Worm (Caenorhabditis elegans) whole organism, L2 larva: ENCODE results near the gene vps-53.

Source experiments
- C34F6.9 ChIP-seq: fragments of 150-350 bp; optimal IDR thresholded peaks from 2 replicates; lab custom pipeline; 2014; ENCODE audit warnings: missing biosample characterization, missing genetic modification characterization
- F13H6.1 ChIP-seq: sonication (generic microtip); optimal IDR thresholded peaks from 2 replicates; lab custom pipeline; 2016; ENCODE audit warnings: missing genetic modification characterization, missing compliant biosample characterization
- R02D3.7 ChIP-seq: fragments of 150-350 bp; optimal IDR thresholded peaks from 2 replicates; lab custom pipeline; 2014; ENCODE audit warnings: missing biosample characterization, missing genetic modification characterization
- Y55F3AM.14 ChIP-seq: fragments of 200-800 bp; sonication (Bioruptor generic); optimal IDR thresholded peaks from 2 replicates; lab custom pipeline; 2018; ENCODE audit warnings: mild to moderate bottlenecking, missing genetic modification characterization, missing compliant biosample characterization
- ZK546.5 ChIP-seq: sonication (generic microtip); optimal IDR thresholded peaks from 2 replicates; lab custom pipeline; 2017; ENCODE audit warnings: missing biosample characterization, missing genetic modification characterization
- alr-1 ChIP-seq: fragments of 150-350 bp; optimal IDR thresholded peaks from 2 replicates; lab custom pipeline; 2014; ENCODE audit warnings: missing biosample characterization, missing genetic modification characterization
- ama-1 ChIP-seq: fragments of 150-350 bp; optimal IDR thresholded peaks from 2 replicates; lab custom pipeline; 2018; ENCODE audit warnings: inconsistent platforms
- blmp-1 ChIP-seq: sonication (generic microtip); optimal IDR thresholded peaks from 2 replicates; lab custom pipeline; 2017; ENCODE audit warnings: missing genetic modification characterization, mild to moderate bottlenecking, missing compliant biosample characterization, antibody characterized with exemption, moderate library complexity; ENCODE audit not compliant: insufficient read depth
- ceh-82 ChIP-seq: fragments of 150-350 bp; optimal IDR thresholded peaks from 2 replicates; lab custom pipeline; 2014; ENCODE audit warnings: missing biosample characterization, missing genetic modification characterization
- crh-2 ChIP-seq: sonication (generic microtip); optimal IDR thresholded peaks from 2 replicates; lab custom pipeline; 2017; ENCODE audit warnings: missing biosample characterization, missing genetic modification characterization
- egl-27 ChIP-seq: sonication (generic microtip); optimal IDR thresholded peaks from 3 replicates; lab custom pipeline; 2017; ENCODE audit warnings: missing biosample characterization, missing genetic modification reagents, missing genetic modification characterization
- elt-1 ChIP-seq: fragments of 150-350 bp; optimal IDR thresholded peaks from 2 replicates; lab custom pipeline; 2014; ENCODE audit warnings: missing biosample characterization, missing genetic modification characterization
- fos-1 ChIP-seq: fragments of 150-350 bp; optimal IDR thresholded peaks from 2 replicates; lab custom pipeline; 2014; ENCODE audit warnings: missing biosample characterization, missing genetic modification characterization
- gmeb-1 ChIP-seq: fragments of 150-350 bp; optimal IDR thresholded peaks from 2 replicates; lab custom pipeline; 2014; ENCODE audit warnings: missing biosample characterization, missing genetic modification characterization
- lin-11 ChIP-seq: fragments of 150-350 bp; sonication (generic microtip); optimal IDR thresholded peaks from 2 replicates; lab custom pipeline; 2014; ENCODE audit warnings: missing biosample characterization, missing genetic modification characterization, inconsistent platforms, mixed read lengths
- lin-39 ChIP-seq: fragments of 150-350 bp; optimal IDR thresholded peaks from 2 replicates; lab custom pipeline; 2014; ENCODE audit warnings: missing biosample characterization, missing genetic modification reagents, missing genetic modification characterization
- lsy-2 ChIP-seq, 2 experiments: fragments of 150-350 bp in 1 of 2; sonication (generic microtip) in 1 of 2; optimal IDR thresholded peaks; 2 replicates each; lab custom pipeline; 2014 to 2017; ENCODE audit warnings: missing biosample characterization in 2 of 2, missing genetic modification characterization in 2 of 2
- mab-5 ChIP-seq: fragments of 150-350 bp; optimal IDR thresholded peaks from 2 replicates; lab custom pipeline; 2014; ENCODE audit warnings: missing biosample characterization, missing genetic modification characterization
- mbf-1 ChIP-seq: sonication (generic microtip); optimal IDR thresholded peaks from 2 replicates; lab custom pipeline; 2017; ENCODE audit warnings: missing biosample characterization, missing genetic modification characterization
- nhr-11 ChIP-seq: fragments of 150-350 bp; optimal IDR thresholded peaks from 2 replicates; lab custom pipeline; 2014; ENCODE audit warnings: missing biosample characterization, missing genetic modification characterization
- nhr-12 ChIP-seq: fragments of 150-350 bp; optimal IDR thresholded peaks from 2 replicates; lab custom pipeline; 2014; ENCODE audit warnings: missing biosample characterization, missing genetic modification characterization
- nhr-129 ChIP-seq: fragments of 150-350 bp; optimal IDR thresholded peaks from 2 replicates; lab custom pipeline; 2014; ENCODE audit warnings: missing biosample characterization, missing genetic modification characterization
- nhr-21 ChIP-seq: fragments of 150-350 bp; optimal IDR thresholded peaks from 2 replicates; lab custom pipeline; 2014; ENCODE audit warnings: missing biosample characterization, missing genetic modification characterization
- nhr-23 ChIP-seq: fragments of 150-350 bp; optimal IDR thresholded peaks from 2 replicates; lab custom pipeline; 2014; ENCODE audit warnings: missing biosample characterization, missing genetic modification reagents, missing genetic modification characterization
- nhr-6 ChIP-seq: fragments of 150-350 bp; optimal IDR thresholded peaks from 2 replicates; lab custom pipeline; 2014; ENCODE audit warnings: missing biosample characterization, missing genetic modification characterization
- nhr-77 ChIP-seq: fragments of 150-350 bp; optimal IDR thresholded peaks from 2 replicates; lab custom pipeline; 2014; ENCODE audit warnings: missing biosample characterization, missing genetic modification characterization
- skn-1 ChIP-seq: sonication (generic microtip); optimal IDR thresholded peaks from 2 replicates; lab custom pipeline; 2017; ENCODE audit warnings: missing biosample characterization, missing genetic modification characterization
- sma-3 ChIP-seq: sonication (generic microtip); optimal IDR thresholded peaks from 2 replicates; lab custom pipeline; 2016; ENCODE audit warnings: missing genetic modification reagents, missing genetic modification characterization, missing compliant biosample characterization
- sma-9 ChIP-seq, 2 experiments: fragments of 150-350 bp in 1 of 2; sonication (generic microtip) in 1 of 2; optimal IDR thresholded peaks; 2 replicates each; lab custom pipeline; 2014 to 2016; ENCODE audit warnings: missing genetic modification characterization in 2 of 2, mild to moderate bottlenecking in 1 of 2, missing biosample characterization in 1 of 2, missing compliant biosample characterization in 1 of 2, missing genetic modification reagents in 1 of 2, moderate library complexity in 1 of 2
- unc-55 ChIP-seq: fragments of 150-350 bp; sonication (generic microtip); optimal IDR thresholded peaks from 3 replicates; lab custom pipeline; 2014; ENCODE audit warnings: missing biosample characterization, missing genetic modification reagents, missing genetic modification characterization
- unc-62 ChIP-seq: fragments of 150-350 bp; optimal IDR thresholded peaks from 2 replicates; lab custom pipeline; 2014; ENCODE audit warnings: missing biosample characterization, missing genetic modification reagents, missing genetic modification characterization
- ztf-1 ChIP-seq: fragments of 200-800 bp; sonication (Bioruptor generic); conservative IDR thresholded peaks from 2 replicates; pipeline ENCODE4 v1.3.6; 2022; ENCODE audit warnings: missing genetic modification characterization, missing compliant biosample characterization
- ztf-11 ChIP-seq: sonication (generic microtip); optimal IDR thresholded peaks from 2 replicates; lab custom pipeline; 2017; ENCODE audit warnings: missing biosample characterization, missing genetic modification characterization

vps-53 gene

DNA sequence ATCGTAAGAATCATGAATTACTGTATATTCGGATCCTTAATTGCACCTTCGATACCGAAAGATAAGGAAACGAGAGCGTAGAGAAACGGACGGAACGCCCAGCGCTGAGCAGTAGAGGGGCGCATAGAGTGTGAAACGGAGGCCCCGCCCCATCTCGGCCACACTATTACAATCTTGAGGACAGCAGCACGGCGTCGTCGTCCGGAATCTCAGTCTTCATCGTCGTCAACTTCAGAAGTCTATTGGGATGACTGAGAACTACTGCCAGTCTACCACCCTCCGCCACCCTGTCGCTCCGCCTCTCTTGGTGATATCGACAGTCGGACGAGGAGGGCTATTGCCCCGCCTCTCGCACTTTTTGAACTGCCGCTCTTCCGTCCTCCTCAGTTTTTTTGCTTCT, 7.4 kb upstream of the vps-53 start:
- TF ChIP-seq nhr-21 = no peak
- no peak for TF ChIP-seq C34F6.9
- TF ChIP-seq F13H6.1 (tag; lab: Kevin White, UChicago) = no peak
- TF ChIP-seq lin-11 (tag; lab: Kevin White, UChicago) = no peak
- no peak for TF ChIP-seq lsy-2 (tag; optimal IDR thresholded peaks at IDR 0.05; lab: Kevin White, UChicago)
- no peak for TF ChIP-seq egl-27 (tag; lab: Kevin White, UChicago)
- TF ChIP-seq blmp-1 (tag; lab: Kevin White, UChicago) = no peak
- TF ChIP-seq elt-1 (tag; lab: Kevin White, UChicago) = no peak
- TF ChIP-seq sma-3 (GFP tag; lab: Kevin White, UChicago) = no peak
- TF ChIP-seq nhr-129 = no peak
- no peak for TF ChIP-seq gmeb-1 (tag; lab: Kevin White, UChicago)
- no peak for TF ChIP-seq mbf-1
- TF ChIP-seq ztf-1 = no peak
- TF ChIP-seq nhr-12 (tag; lab: Kevin White, UChicago) = no peak
- no peak for TF ChIP-seq ztf-11 (tag; lab: Kevin White, UChicago)
- TF ChIP-seq ZK546.5 (tag; lab: Kevin White, UChicago) = no peak

DNA sequence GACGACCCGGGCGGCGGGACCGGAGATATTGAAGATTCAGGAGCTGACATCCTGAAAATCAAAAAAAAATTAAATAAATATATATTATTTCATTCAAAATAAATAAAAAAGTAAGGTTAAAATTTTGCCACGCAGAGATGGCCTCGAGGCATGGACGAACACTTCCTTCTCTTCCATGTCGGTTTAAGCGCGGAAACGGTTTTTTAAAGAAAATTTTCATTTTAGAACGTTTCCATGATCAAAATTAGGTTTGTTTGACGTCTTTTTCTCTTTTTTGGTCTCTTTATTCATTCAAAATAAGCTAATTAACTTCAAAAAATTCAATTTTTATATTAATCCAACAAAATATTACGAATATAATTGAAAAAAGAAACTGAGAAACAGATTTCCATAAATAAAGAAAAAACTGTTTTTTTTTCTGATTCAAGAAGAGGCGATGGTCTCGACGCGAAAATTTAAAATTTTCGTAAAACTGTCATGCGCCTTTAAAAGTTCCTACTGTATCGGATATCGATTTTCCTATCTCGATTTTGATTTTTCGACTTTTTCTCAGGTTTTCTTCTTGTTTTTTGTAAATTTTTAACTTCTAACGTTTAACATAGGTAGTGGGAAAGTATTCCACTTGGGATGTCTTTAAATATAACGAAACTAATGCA, 4.9 kb upstream of the vps-53 start, which contains the start of gene gcc-2:
gcc-2 (minus strand) TSS at position 51 of the 656 bp plus-strand sequence.
- no peak for TF ChIP-seq ztf-11 (tag; lab: Kevin White, UChicago)
- no peak for TF ChIP-seq mbf-1
- TF ChIP-seq mab-5 (tag; lab: Kevin White, UChicago) = no peak
- TF ChIP-seq ama-1 (lab: Kevin White, UChicago) = no peak
- no peak for TF ChIP-seq nhr-23
- TF ChIP-seq lsy-2 (tag; optimal IDR thresholded peaks at IDR 0.05; lab: Kevin White, UChicago) = no peak
- no peak for TF ChIP-seq lin-11 (tag; lab: Kevin White, UChicago)
- TF ChIP-seq nhr-77 (tag; lab: Kevin White, UChicago) = no peak
- TF ChIP-seq F13H6.1 (tag; lab: Kevin White, UChicago) = no peak
- TF ChIP-seq nhr-6 (tag; lab: Kevin White, UChicago) = no peak
- no peak for TF ChIP-seq unc-62 (GFP tag; lab: Kevin White, UChicago)
- no peak for TF ChIP-seq ceh-82
- no peak for TF ChIP-seq R02D3.7

DNA sequence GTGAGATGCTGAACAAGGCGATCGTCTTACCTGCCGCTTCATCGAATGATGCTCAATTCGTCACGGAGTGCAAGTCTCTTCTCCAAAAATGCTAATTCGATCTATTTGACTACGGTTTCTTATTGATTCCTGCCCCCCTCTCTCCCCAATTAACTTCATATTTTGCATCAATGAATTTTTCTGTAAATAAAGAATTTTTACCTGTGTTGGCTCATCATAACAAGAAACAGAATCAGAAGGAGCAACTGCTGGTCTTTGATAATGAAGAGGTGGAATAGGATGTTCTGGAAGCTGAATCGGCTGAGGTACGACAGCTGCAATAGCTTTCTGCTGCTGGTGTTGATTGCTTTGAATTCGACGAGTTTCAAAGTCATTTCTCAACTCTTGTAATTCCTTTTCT, 2.9 kb upstream of the vps-53 start:
- TF ChIP-seq lin-39 (tag; lab: Kevin White, UChicago) = no peak
- no peak for TF ChIP-seq ceh-82
- no peak for TF ChIP-seq alr-1 (tag; lab: Kevin White, UChicago)
- no peak for TF ChIP-seq nhr-11 (tag; lab: Kevin White, UChicago)
- no peak for TF ChIP-seq ztf-1
- no peak for TF ChIP-seq nhr-77 (tag; lab: Kevin White, UChicago)
- no peak for TF ChIP-seq Y55F3AM.14 (GFP tag; lab: Kevin White, UChicago)
- TF ChIP-seq ztf-11 (tag; lab: Kevin White, UChicago) = no peak
- no peak for TF ChIP-seq mab-5 (tag; lab: Kevin White, UChicago)
- TF ChIP-seq lin-11 (tag; lab: Kevin White, UChicago) = no peak
- no peak for TF ChIP-seq unc-62 (GFP tag; lab: Kevin White, UChicago)
- no peak for TF ChIP-seq crh-2
- TF ChIP-seq skn-1 (tag; lab: Kevin White, UChicago) = no peak
- no peak for TF ChIP-seq lsy-2 (tag; optimal IDR thresholded peaks at IDR 0.05; lab: Kevin White, UChicago)
- no peak for TF ChIP-seq nhr-6 (tag; lab: Kevin White, UChicago)

DNA sequence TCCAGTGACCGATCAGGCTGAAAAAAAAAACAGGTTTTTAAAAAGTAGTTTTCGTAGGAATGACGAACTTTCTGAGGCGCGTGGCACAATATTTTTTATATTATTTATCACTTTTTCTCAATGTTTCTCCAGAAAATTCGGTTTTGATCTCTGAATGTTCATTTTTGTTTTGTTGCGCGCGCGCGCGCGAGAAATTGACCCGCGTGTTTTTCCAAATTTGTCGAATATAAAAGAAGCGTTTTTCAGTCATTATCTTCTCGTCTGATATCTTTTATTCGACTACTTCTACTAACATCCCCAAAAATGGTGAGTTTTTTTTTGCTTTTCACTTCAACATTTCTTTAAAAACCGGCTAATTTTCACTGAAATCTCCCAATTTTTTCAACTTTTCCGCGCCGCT, 1.5 kb upstream of the vps-53 start, which contains the start of gene rmd-1:
rmd-1 (plus strand) TSS at position 247 of the 400 bp plus-strand sequence.
- TF ChIP-seq nhr-21 = no peak
- TF ChIP-seq skn-1 (tag; lab: Kevin White, UChicago) = no peak
- no peak for TF ChIP-seq lin-11 (tag; lab: Kevin White, UChicago)
- TF ChIP-seq fos-1 (tag; lab: Kevin White, UChicago) = no peak
- TF ChIP-seq nhr-77 (tag; lab: Kevin White, UChicago) = no peak
- no peak for TF ChIP-seq C34F6.9
- no peak for TF ChIP-seq mbf-1
- no peak for TF ChIP-seq sma-9 (GFP tag; optimal IDR thresholded peaks at IDR 0.05; lab: Kevin White, UChicago)
- no peak for TF ChIP-seq sma-9 (tag; optimal IDR thresholded peaks at IDR 0.05; lab: Kevin White, UChicago)
- TF ChIP-seq unc-55 = no peak
